Fruit fly (Drosophila melanogaster): ENCODE results near the gene Hyls1.

Gene Hyls1

DNA sequence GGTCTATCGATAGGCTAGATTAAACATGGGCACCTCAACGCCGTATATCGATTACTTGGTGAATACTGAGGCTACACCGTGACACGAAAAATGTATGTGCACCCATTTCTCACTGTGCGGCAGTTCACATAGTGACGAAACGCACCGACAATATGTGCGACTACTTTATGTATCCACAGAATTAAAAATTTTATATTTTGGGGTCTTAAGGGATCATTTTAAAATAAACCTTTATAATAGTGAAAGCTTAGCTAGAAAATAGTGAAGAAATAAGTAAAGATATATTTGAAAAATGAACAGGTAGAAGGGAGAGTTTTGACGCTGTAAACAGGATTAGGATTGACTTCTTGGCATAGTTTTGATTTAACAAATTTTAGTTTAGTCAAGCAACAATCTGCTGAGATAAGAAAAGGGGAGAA, 23.3 kb downstream of the Hyls1 start, which contains the start of gene mRpL4 (continued):
- TF ChIP-seq cg (GFP tag; optimal IDR thresholded peaks at IDR 0.05) (no peak), zfh1 (GFP tag; IDR thresholded peaks at IDR 0.05) (peak; percentile 72), Fer3 (tag; optimal IDR thresholded peaks at IDR 0.05) (peak; percentile 54), Doc3 (GFP tag; IDR thresholded peaks at IDR 0.05; ENCODE audit: partially characterized antibody) (peak; percentile 99), lov (optimal IDR thresholded peaks at IDR 0.05) (no peak), lov (GFP tag; IDR thresholded peaks at IDR 0.05) (peak; percentile 58; the same call in 1 of the 3 replicates), Atf3 (GFP tag; optimal IDR thresholded peaks at IDR 0.05) (peak; percentile 68), HLH3B (GFP tag; IDR thresholded peaks at IDR 0.05) (peak; percentile 48; the same call in 1 of the 2 replicates), az2 (GFP tag; optimal IDR thresholded peaks at IDR 0.05) (peak; percentile 80), CG4820 (GFP tag; optimal IDR thresholded peaks at IDR 0.05) (peak; percentile 61), CG8281 (tag; optimal IDR thresholded peaks at IDR 0.05) (no peak), Drgx (GFP tag; IDR thresholded peaks at IDR 0.05) (no peak; the same call in 1 of the 2 replicates), cato (GFP tag; optimal IDR thresholded peaks at IDR 0.05; ENCODE audit: borderline replicate concordance) (peak; percentile 50), ems (GFP tag; optimal IDR thresholded peaks at IDR 0.05) (peak; percentile 68), lbe (GFP tag; optimal IDR thresholded peaks at IDR 0.05) (no peak), CG6175 (GFP tag; IDR thresholded peaks at IDR 0.05) (0 out of 3 replicates have a peak, but pooled peaks have one; percentile 29), CG5180 (GFP tag; optimal IDR thresholded peaks at IDR 0.05) (no peak), CG11560 (tag; IDR thresholded peaks at IDR 0.05) (no peak), scrt (GFP tag; optimal IDR thresholded peaks at IDR 0.05) (no peak), CG2129 (GFP tag; IDR thresholded peaks at IDR 0.05; ENCODE audit: partially characterized antibody) (peak; percentile 91), mld (GFP tag; IDR thresholded peaks at IDR 0.05; ENCODE audit: partially characterized antibody) (peak; percentile 98), NC2α (GFP tag; optimal IDR thresholded peaks at IDR 0.05) (peak; percentile 13), tap (tag; optimal IDR thresholded peaks at IDR 0.05) (peak; percentile 37), jumu (GFP tag; optimal IDR thresholded peaks at IDR 0.05) (peak; percentile 83), luna (GFP tag; optimal IDR thresholded peaks at IDR 0.05) (peak; percentile 29), chm (GFP tag; IDR thresholded peaks at IDR 0.05) (peak; percentile 66; the same call in 1 of the 2 replicates), Mes4 (GFP tag; optimal IDR thresholded peaks at IDR 0.05) (peak; percentile 36), Xrp1 (GFP tag; IDR thresholded peaks at IDR 0.05) (peak; percentile 74), CG5245 (GFP tag; optimal IDR thresholded peaks at IDR 0.05) (peak; percentile 41), Opbp (GFP tag; IDR thresholded peaks at IDR 0.05; ENCODE audit: partially characterized antibody) (peak; percentile 99), da (GFP tag; optimal IDR thresholded peaks at IDR 0.05) (no peak), Hsf (GFP tag; optimal IDR thresholded peaks at IDR 0.05) (peak; percentile 81), Side (GFP tag; optimal IDR thresholded peaks at IDR 0.05) (peak; percentile 61), CG11723 (GFP tag; optimal IDR thresholded peaks at IDR 0.05) (no peak), vfl (GFP tag; optimal IDR thresholded peaks at IDR 0.05) (peak; percentile 88), Dip2 (GFP tag; IDR thresholded peaks at IDR 0.05) (no peak), CG9609 (GFP tag; optimal IDR thresholded peaks at IDR 0.05) (peak; percentile 75), CG15696 (tag; optimal IDR thresholded peaks at IDR 0.05) (peak; percentile 47), gfzf (GFP tag; optimal IDR thresholded peaks at IDR 0.05) (peak; percentile 18), CG3281 (GFP tag; optimal IDR thresholded peaks at IDR 0.05) (no peak), CG6683 (GFP tag; optimal IDR thresholded peaks at IDR 0.05) (no peak), CG12942 (GFP tag; optimal IDR thresholded peaks at IDR 0.05) (peak; percentile 78), H15 (GFP tag; IDR thresholded peaks at IDR 0.05) (peak; percentile 65; the same call in 2 of the 3 replicates), pb (GFP tag; optimal IDR thresholded peaks at IDR 0.05) (peak; percentile 52), CG2712 (tag; optimal IDR thresholded peaks at IDR 0.05) (peak; percentile 79), CG34224 (GFP tag; IDR thresholded peaks at IDR 0.05; ENCODE audit: partially characterized antibody) (peak; percentile 99), Trl (optimal IDR thresholded peaks at IDR 0.05) (no peak), Trl (GFP tag; optimal IDR thresholded peaks at IDR 0.05) (peak; percentile 83), HLH54F (GFP tag; optimal IDR thresholded peaks at IDR 0.05) (peak; percentile 82), HLH4C (GFP tag; IDR thresholded peaks at IDR 0.05; ENCODE audit: partially characterized antibody) (peak; percentile 97), CG7963 (GFP tag; IDR thresholded peaks at IDR 0.05; ENCODE audit: partially characterized antibody) (peak; percentile 95)
